Worm (Caenorhabditis elegans) whole organism, L1 larva: ENCODE data around the gene hil-7.

Experiments used
- C04F5.9 ChIP-seq: sonication (generic microtip); optimal IDR thresholded peaks from 2 replicates; lab custom pipeline; 2016; ENCODE audit warnings: missing genetic modification characterization, missing compliant biosample characterization
- C16A3.4 ChIP-seq: fragments of 150-350 bp; optimal IDR thresholded peaks from 2 replicates; lab custom pipeline; 2014; ENCODE audit warnings: missing biosample characterization, missing genetic modification characterization
- F16B12.6 ChIP-seq: fragments of 150-350 bp; optimal IDR thresholded peaks from 2 replicates; lab custom pipeline; 2014; ENCODE audit warnings: missing biosample characterization, missing genetic modification characterization
- Y116A8C.19 ChIP-seq: sonication (generic microtip); optimal IDR thresholded peaks from 2 replicates; lab custom pipeline; 2016; ENCODE audit warnings: missing compliant biosample characterization, missing genetic modification characterization, borderline replicate concordance
- alr-1 ChIP-seq: fragments of 200-800 bp; sonication (Bioruptor generic); optimal IDR thresholded peaks from 2 replicates; lab custom pipeline; 2018; ENCODE audit warnings: borderline replicate concordance, mild to moderate bottlenecking, missing genetic modification characterization, missing compliant biosample characterization
- aly-2 ChIP-seq: fragments of 150-350 bp; optimal IDR thresholded peaks from 2 replicates; lab custom pipeline; 2014; ENCODE audit warnings: missing biosample characterization, missing genetic modification characterization
- ama-1 ChIP-seq: fragments of 150-350 bp; optimal IDR thresholded peaks from 2 replicates; lab custom pipeline; 2014
- ceh-63 ChIP-seq: fragments of 200-800 bp; sonication (Bioruptor generic); optimal IDR thresholded peaks from 2 replicates; lab custom pipeline; 2018; ENCODE audit warnings: mild to moderate bottlenecking, missing genetic modification characterization, missing compliant biosample characterization
- ceh-8 ChIP-seq: fragments of 200-800 bp; sonication (Bioruptor generic); optimal IDR thresholded peaks from 2 replicates; lab custom pipeline; 2018; ENCODE audit warnings: mild to moderate bottlenecking, missing genetic modification characterization, moderate library complexity, missing compliant biosample characterization
- ceh-82 ChIP-seq, 3 experiments: fragments of 150-350 bp in 1 of 3; sonication (generic microtip) in 2 of 3; optimal IDR thresholded peaks; 2 replicates each; lab custom pipeline; 2014 to 2017; ENCODE audit warnings: missing biosample characterization in 3 of 3, missing genetic modification characterization in 3 of 3
- ceh-88 ChIP-seq: fragments of 200-800 bp; sonication (Bioruptor generic); IDR thresholded peaks from 2 replicates; pipeline ENCODE4 v1.3.6; 2022; ENCODE audit warnings: missing genetic modification characterization, missing compliant biosample characterization
- ces-1 ChIP-seq: fragments of 150-350 bp; optimal IDR thresholded peaks from 2 replicates; lab custom pipeline; 2014; ENCODE audit warnings: missing biosample characterization, missing genetic modification reagents, missing genetic modification characterization
- dpl-1 ChIP-seq, 3 experiments: fragments of 150-350 bp in 2 of 3; sonication (generic microtip) in 1 of 3; optimal IDR thresholded peaks; 2 replicates each; lab custom pipeline; 2014 to 2017; ENCODE audit warnings: missing biosample characterization in 3 of 3, missing genetic modification characterization in 3 of 3, missing genetic modification reagents in 3 of 3
- efl-1 ChIP-seq, 4 experiments: fragments of 150-350 bp; optimal IDR thresholded peaks in 3 of 4; peaks in 1 of 4; 1 replicate in 1 of 4; 2 replicates in 3 of 4; lab custom pipeline; 2014; ENCODE audit warnings: missing biosample characterization in 2 of 4, missing genetic modification characterization in 2 of 4, missing genetic modification reagents in 2 of 4
- efl-3 ChIP-seq: fragments of 200-800 bp; sonication (Bioruptor generic); optimal IDR thresholded peaks from 2 replicates; lab custom pipeline; 2018; ENCODE audit warnings: mild to moderate bottlenecking, missing genetic modification characterization, missing compliant biosample characterization
- egl-13 ChIP-seq: sonication (generic microtip); optimal IDR thresholded peaks from 2 replicates; lab custom pipeline; 2016; ENCODE audit warnings: missing genotype, missing genetic modification reagents, missing genetic modification characterization, missing compliant biosample characterization
- egl-27 ChIP-seq, 2 experiments: fragments of 150-350 bp in 1 of 2; sonication (generic microtip); optimal IDR thresholded peaks; 3 replicates each; lab custom pipeline; 2017 to 2018; ENCODE audit warnings: missing biosample characterization in 2 of 2, missing genetic modification characterization in 2 of 2, missing genetic modification reagents in 2 of 2
- elt-3 ChIP-seq, 6 experiments: fragments of 150-350 bp in 1 of 6; sonication (generic microtip); optimal IDR thresholded peaks; 2 replicates each; lab custom pipeline; 2017 to 2018; ENCODE audit warnings: missing biosample characterization in 6 of 6, missing genetic modification characterization in 6 of 6, inconsistent platforms in 1 of 6
- fos-1 ChIP-seq: fragments of 150-350 bp; optimal IDR thresholded peaks from 2 replicates; lab custom pipeline; 2014; ENCODE audit warnings: missing biosample characterization, missing genetic modification characterization
- grh-1 ChIP-seq: fragments of 200-800 bp; sonication (Bioruptor generic); IDR thresholded peaks from 2 replicates; pipeline ENCODE4 v1.3.6; 2022; ENCODE audit warnings: missing genetic modification reagents, missing genetic modification characterization, missing compliant biosample characterization
- hpl-2 ChIP-seq: fragments of 150-350 bp; optimal IDR thresholded peaks from 2 replicates; lab custom pipeline; 2014; ENCODE audit warnings: missing biosample characterization, missing genetic modification reagents, missing genetic modification characterization
- irx-1 ChIP-seq: sonication (generic microtip); optimal IDR thresholded peaks from 2 replicates; lab custom pipeline; 2016; ENCODE audit warnings: missing genetic modification characterization, missing compliant biosample characterization
- isw-1 ChIP-seq: fragments of 200-800 bp; sonication (Bioruptor generic); IDR thresholded peaks from 2 replicates; pipeline ENCODE4 v1.3.6; 2022; ENCODE audit warnings: missing genetic modification characterization, missing compliant biosample characterization
- lin-13 ChIP-seq: fragments of 150-350 bp; optimal IDR thresholded peaks from 2 replicates; lab custom pipeline; 2014; ENCODE audit warnings: missing biosample characterization, missing genetic modification reagents, missing genetic modification characterization
- lin-14 ChIP-seq: fragments of 200-800 bp; sonication (Bioruptor generic); optimal IDR thresholded peaks from 2 replicates; lab custom pipeline; 2018; ENCODE audit warnings: mild to moderate bottlenecking, missing genetic modification characterization, moderate library complexity, missing compliant biosample characterization
- lin-39 ChIP-seq: fragments of 150-350 bp; optimal IDR thresholded peaks from 2 replicates; lab custom pipeline; 2014; ENCODE audit warnings: missing biosample characterization, missing genetic modification reagents, missing genetic modification characterization
- lir-3 ChIP-seq: sonication (generic microtip); optimal IDR thresholded peaks from 2 replicates; lab custom pipeline; 2016; ENCODE audit warnings: mild to moderate bottlenecking, missing genetic modification characterization, moderate library complexity, missing compliant biosample characterization; ENCODE audit not compliant: poor library complexity
- mdl-1 ChIP-seq, 2 experiments: fragments of 150-350 bp; optimal IDR thresholded peaks; 2 replicates each; lab custom pipeline; 2014 to 2017; ENCODE audit warnings: missing biosample characterization in 2 of 2, missing genetic modification characterization in 2 of 2, inconsistent platforms in 1 of 2
- mep-1 ChIP-seq: fragments of 150-350 bp; optimal IDR thresholded peaks from 2 replicates; lab custom pipeline; 2014; ENCODE audit warnings: missing biosample characterization, missing genetic modification characterization
- nhr-11 ChIP-seq: fragments of 150-350 bp; optimal IDR thresholded peaks from 2 replicates; lab custom pipeline; 2014; ENCODE audit warnings: missing biosample characterization, missing genetic modification characterization
- nhr-12 ChIP-seq: sonication (generic microtip); optimal IDR thresholded peaks from 2 replicates; lab custom pipeline; 2017; ENCODE audit warnings: missing biosample characterization, missing genetic modification characterization
- nhr-20 ChIP-seq: sonication (generic microtip); optimal IDR thresholded peaks from 2 replicates; lab custom pipeline; 2016; ENCODE audit warnings: mild to moderate bottlenecking, missing genetic modification characterization, missing compliant biosample characterization
- nhr-28 ChIP-seq: fragments of 150-350 bp; optimal IDR thresholded peaks from 2 replicates; lab custom pipeline; 2014; ENCODE audit warnings: missing biosample characterization, missing genetic modification characterization
- nhr-47 ChIP-seq: sonication (generic microtip); optimal IDR thresholded peaks from 2 replicates; lab custom pipeline; 2016; ENCODE audit warnings: mild to moderate bottlenecking, missing genetic modification characterization, moderate library complexity, missing compliant biosample characterization
- nhr-76 ChIP-seq: sonication (generic microtip); optimal IDR thresholded peaks from 2 replicates; lab custom pipeline; 2017; ENCODE audit warnings: missing biosample characterization, missing genetic modification characterization
- nhr-77 ChIP-seq: fragments of 150-350 bp; optimal IDR thresholded peaks from 2 replicates; lab custom pipeline; 2014; ENCODE audit warnings: missing biosample characterization, missing genetic modification characterization
- nhr-84 ChIP-seq: sonication (generic microtip); optimal IDR thresholded peaks from 2 replicates; lab custom pipeline; 2017; ENCODE audit warnings: missing biosample characterization, missing genetic modification characterization
- nhr-90 ChIP-seq: sonication (generic microtip); optimal IDR thresholded peaks from 2 replicates; lab custom pipeline; 2016; ENCODE audit warnings: mild to moderate bottlenecking, missing genetic modification characterization, missing compliant biosample characterization; ENCODE audit not compliant: poor library complexity
- pax-3 ChIP-seq: fragments of 200-800 bp; sonication (Bioruptor generic); optimal IDR thresholded peaks from 2 replicates; lab custom pipeline; 2018; ENCODE audit warnings: mild to moderate bottlenecking, missing genetic modification characterization, moderate library complexity, missing compliant biosample characterization
- rnt-1 ChIP-seq: sonication (generic microtip); optimal IDR thresholded peaks from 2 replicates; lab custom pipeline; 2016; ENCODE audit warnings: mild to moderate bottlenecking, missing genetic modification characterization, moderate library complexity, missing compliant biosample characterization
- skn-1 ChIP-seq: fragments of 150-350 bp; optimal IDR thresholded peaks from 2 replicates; lab custom pipeline; 2014; ENCODE audit warnings: missing biosample characterization, missing genetic modification characterization
- snpc-4 ChIP-seq: fragments of 150-350 bp; optimal IDR thresholded peaks from 2 replicates; lab custom pipeline; 2014; ENCODE audit warnings: missing biosample characterization, missing genetic modification characterization
- sox-4 ChIP-seq: sonication (generic microtip); optimal IDR thresholded peaks from 2 replicates; lab custom pipeline; 2016; ENCODE audit warnings: missing genetic modification characterization, missing compliant biosample characterization
- sptf-1 ChIP-seq: fragments of 150-350 bp; optimal IDR thresholded peaks from 2 replicates; lab custom pipeline; 2014; ENCODE audit warnings: missing biosample characterization, missing genetic modification characterization
- sup-37 ChIP-seq: fragments of 200-800 bp; sonication (Bioruptor generic); optimal IDR thresholded peaks from 2 replicates; lab custom pipeline; 2018; ENCODE audit warnings: mild to moderate bottlenecking, missing genetic modification characterization, missing compliant biosample characterization
- swsn-7 ChIP-seq: sonication (generic microtip); optimal IDR thresholded peaks from 2 replicates; lab custom pipeline; 2016; ENCODE audit warnings: missing genetic modification characterization, missing compliant biosample characterization
- unc-62 ChIP-seq: fragments of 150-350 bp; optimal IDR thresholded peaks from 2 replicates; lab custom pipeline; 2014; ENCODE audit warnings: missing biosample characterization, missing genetic modification reagents, missing genetic modification characterization
- unc-86 ChIP-seq: sonication (generic microtip); optimal IDR thresholded peaks from 2 replicates; lab custom pipeline; 2016; ENCODE audit warnings: missing genetic modification characterization, missing compliant biosample characterization
- vab-15 ChIP-seq: sonication (generic microtip); optimal IDR thresholded peaks from 2 replicates; lab custom pipeline; 2017; ENCODE audit warnings: missing genotype, mild to moderate bottlenecking, missing genetic modification characterization, missing compliant biosample characterization
- xbp-1 ChIP-seq: sonication (generic microtip); optimal IDR thresholded peaks from 2 replicates; lab custom pipeline; 2016; ENCODE audit warnings: missing genetic modification characterization, missing compliant biosample characterization
- ztf-11 ChIP-seq, 2 experiments: sonication (generic microtip); optimal IDR thresholded peaks; 2 replicates each; lab custom pipeline; 2016 to 2017; ENCODE audit warnings: missing genetic modification characterization in 2 of 2, missing biosample characterization in 1 of 2, missing compliant biosample characterization in 1 of 2

The hil-7 gene

ce11 chrIV:6645867-6646655 lies at the start of gene hil-7:
Gene hil-7 (plus strand): TSS chrIV:6646312.
- TF ChIP-seq nhr-84 (tag; lab: Kevin White, UChicago) (no peak), mep-1 (tag; lab: Kevin White, UChicago) (peak; percentile 90), vab-15 (tag; lab: Kevin White, UChicago) (peak; percentile 40), unc-62 (GFP tag; lab: Kevin White, UChicago) (no peak), C16A3.4 (peak; percentile 70), C04F5.9 (peak; percentile 2), dpl-1 (GFP tag; optimal IDR thresholded peaks at IDR 0.05; lab: Kevin White, UChicago) (peak; percentile 57 to 64 (median 63)), irx-1 (peak; percentile 50), sup-37 (no peak), ceh-88 (GFP tag; lab: Robert Waterston, UW) (no peak), sptf-1 (tag; lab: Kevin White, UChicago) (no peak), rnt-1 (peak; percentile 57), lin-13 (GFP tag; lab: Kevin White, UChicago) (peak; percentile 77), nhr-12 (tag; lab: Kevin White, UChicago) (no peak), pax-3 (tag; lab: Kevin White, UChicago) (peak; percentile 28), unc-86 (tag; lab: Kevin White, UChicago) (peak; percentile 90), mdl-1 (tag; optimal IDR thresholded peaks at IDR 0.05; lab: Kevin White, UChicago) (peak in 1 of 2 experiments; percentile 81), grh-1 (GFP tag; lab: Robert Waterston, UW) (peak; percentile 59), efl-1 (optimal IDR thresholded peaks at IDR 0.05; lab: Kevin White, UChicago) (peak; percentile 75 to 78), efl-1 (GFP tag; optimal IDR thresholded peaks at IDR 0.05 in 1 of 2; lab: Kevin White, UChicago) (peak; percentile 57 to 94), egl-13 (tag; lab: Kevin White, UChicago) (peak; percentile 44), lin-14 (GFP tag; lab: Kevin White, UChicago) (peak; percentile 93), snpc-4 (peak; percentile 69), ceh-8 (GFP tag; lab: Kevin White, UChicago) (no peak), ztf-11 (tag; optimal IDR thresholded peaks at IDR 0.05; lab: Kevin White, UChicago) (peak in 1 of 2 experiments; percentile 75), ces-1 (no peak), nhr-11 (tag; lab: Kevin White, UChicago) (peak; percentile 45), ceh-63 (no peak), nhr-20 (tag; lab: Kevin White, UChicago) (peak; percentile 81), ceh-82 (tag; optimal IDR thresholded peaks at IDR 0.05; lab: Kevin White, UChicago) (no peak), Y116A8C.19 (tag; lab: Kevin White, UChicago) (no peak), alr-1 (tag; lab: Kevin White, UChicago) (no peak), hpl-2 (GFP tag; lab: Kevin White, UChicago) (no peak), ama-1 (lab: Kevin White, UChicago) (no peak), nhr-28 (no peak), egl-27 (tag; optimal IDR thresholded peaks at IDR 0.05; lab: Kevin White, UChicago) (no peak), nhr-47 (tag; lab: Kevin White, UChicago) (peak; percentile 79), xbp-1 (tag; lab: Kevin White, UChicago) (peak; percentile 55), lir-3 (peak; percentile 78), sox-4 (no peak), swsn-7 (tag; lab: Kevin White, UChicago) (peak; percentile 76), lin-39 (tag; lab: Kevin White, UChicago) (no peak), isw-1 (GFP tag; lab: Robert Waterston, UW) (peak; percentile 67), nhr-76 (tag; lab: Kevin White, UChicago) (no peak), F16B12.6 (tag; lab: Kevin White, UChicago) (no peak), elt-3 (tag; optimal IDR thresholded peaks at IDR 0.05; lab: Kevin White, UChicago) (no peak), skn-1 (tag; lab: Kevin White, UChicago) (peak; percentile 52), fos-1 (tag; lab: Kevin White, UChicago) (peak; percentile 1), nhr-77 (tag; lab: Kevin White, UChicago) (no peak), nhr-90 (tag; lab: Kevin White, UChicago) (peak; percentile 39), aly-2 (no peak), efl-3 (GFP tag; lab: Kevin White, UChicago) (no peak)
